Worm (Caenorhabditis elegans) whole organism, L4 larva: ENCODE results near the gene dmsr-4.

ENCODE experiments used
- mes-2 ChIP-seq: sonication (generic microtip); optimal IDR thresholded peaks from 2 replicates; lab custom pipeline; 2016; ENCODE audit warnings: missing genotype, mild to moderate bottlenecking, missing genetic modification characterization, missing compliant biosample characterization; ENCODE audit not compliant: poor library complexity, severe bottlenecking
- nhr-111 ChIP-seq: fragments of 200-800 bp; sonication (Bioruptor generic); optimal IDR thresholded peaks from 2 replicates; lab custom pipeline; 2018; ENCODE audit warnings: mild to moderate bottlenecking, missing genetic modification characterization, missing compliant biosample characterization
- nhr-237 ChIP-seq: sonication (generic microtip); optimal IDR thresholded peaks from 2 replicates; lab custom pipeline; 2017; ENCODE audit warnings: missing biosample characterization, missing genetic modification characterization
- unc-62 ChIP-seq, 3 experiments: fragments of 150-350 bp in 1 of 3; sonication (generic microtip); optimal IDR thresholded peaks in 2 of 3; peaks in 1 of 3; 1 replicate in 1 of 3; 2 replicates in 2 of 3; lab custom pipeline; 2014 to 2017; ENCODE audit warnings: missing biosample characterization in 3 of 3, missing genetic modification characterization in 3 of 3, missing genetic modification reagents in 3 of 3, missing genotype in 1 of 3

dmsr-4 gene

DNA sequence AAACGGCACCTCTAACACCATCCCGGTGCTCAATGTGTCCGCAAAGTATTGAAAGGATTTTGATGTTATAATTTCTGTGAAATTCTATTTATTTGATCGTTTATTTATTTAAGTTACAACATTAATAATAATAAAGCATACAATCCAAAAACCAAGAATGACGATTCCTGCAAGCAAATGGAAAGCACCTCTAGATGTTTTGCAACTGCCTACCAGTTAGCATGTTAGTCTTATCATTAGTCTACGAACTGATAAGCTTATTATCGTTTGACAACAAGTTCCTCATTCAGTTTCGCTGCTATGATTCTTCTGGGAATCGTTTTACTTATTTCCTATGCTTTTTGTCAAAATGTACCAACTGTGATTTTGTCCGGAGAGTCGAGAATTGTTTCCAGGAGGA, 57.2 kb downstream of the dmsr-4 start, which contains the start of gene K01A2.6:
TSS of gene K01A2.6 (plus strand) at position 301 of the 400 bp plus-strand sequence.
- TF ChIP-seq nhr-237 (tag; lab: Kevin White, UChicago) (no peak), mes-2 (no peak), unc-62 (GFP tag; optimal IDR thresholded peaks at IDR 0.05 in 1 of 2; lab: Kevin White, UChicago) (peak in 1 of 2 experiments; percentile 14), unc-62 (tag; optimal IDR thresholded peaks at IDR 0.05; lab: Kevin White, UChicago) (no peak), nhr-111 (GFP tag; lab: Kevin White, UChicago) (no peak)
- TF ChIP-seq, all 104 proteins: peak for 1
